Worm (Caenorhabditis elegans): Measurements from ENCODE around the gene lhfp-4.
A peak's percentile ranks its signal among the peaks of the same experiment; 100 is the strongest.

Gene lhfp-4

DNA sequence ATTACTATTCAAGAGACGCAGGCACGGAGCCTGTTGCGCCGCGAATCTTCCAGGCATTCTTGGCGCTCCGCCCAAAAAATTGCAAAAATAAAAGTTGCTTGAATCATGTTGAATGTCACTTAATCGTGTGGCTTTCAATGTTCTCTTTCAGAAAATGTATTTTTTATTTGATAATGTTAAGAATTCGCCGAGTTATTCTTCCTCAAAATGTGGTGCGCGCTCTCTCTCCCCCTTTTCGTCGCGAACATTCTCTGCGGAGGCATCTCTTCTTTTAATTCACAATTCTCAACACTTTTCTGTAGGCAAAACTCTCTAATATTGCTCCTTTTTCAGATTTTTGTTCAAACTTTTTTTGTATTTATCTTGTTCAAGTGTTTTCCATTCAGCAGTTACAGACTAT is 3.0 kb downstream of the lhfp-4 start (continued):
- peak; percentile 92 for TF ChIP-seq nhr-48 (tag; optimal IDR thresholded peaks at IDR 0.05)
- TF ChIP-seq F26F4.8 (GFP tag; conservative IDR thresholded peaks at IDR 0.05) = no peak
- TF ChIP-seq snpc-1.2 (GFP tag; IDR thresholded peaks at IDR 0.05) = peak; percentile 89
- TF ChIP-seq nhr-102 (tag; optimal IDR thresholded peaks at IDR 0.05) = peak; percentile 86
- TF ChIP-seq lsy-2 (tag; optimal IDR thresholded peaks at IDR 0.05) = peak; percentile 91 to 95
- no peak for TF ChIP-seq R02D3.7 (tag; optimal IDR thresholded peaks at IDR 0.05)
- peak; percentile 89 for TF ChIP-seq Y75B8A.6 (GFP tag; IDR thresholded peaks at IDR 0.05)
- peak; percentile 85 for TF ChIP-seq hlh-30 (tag; optimal IDR thresholded peaks at IDR 0.05; ENCODE audit: insufficient read depth)
- TF ChIP-seq lim-7 (GFP tag; IDR thresholded peaks at IDR 0.05) = no peak
- no peak for TF ChIP-seq ceh-82 (tag; optimal IDR thresholded peaks at IDR 0.05)
- TF ChIP-seq D1046.2 (GFP tag; IDR thresholded peaks at IDR 0.05) = peak; percentile 95
- peak in 1 of 2 experiments; percentile 66 for TF ChIP-seq ZK546.5 (tag; optimal IDR thresholded peaks at IDR 0.05)
- TF ChIP-seq fkh-10 (GFP tag; optimal IDR thresholded peaks at IDR 0.05) = peak; percentile 99
- peak; percentile 76 for TF ChIP-seq skn-1 (tag; optimal IDR thresholded peaks at IDR 0.05)

DNA sequence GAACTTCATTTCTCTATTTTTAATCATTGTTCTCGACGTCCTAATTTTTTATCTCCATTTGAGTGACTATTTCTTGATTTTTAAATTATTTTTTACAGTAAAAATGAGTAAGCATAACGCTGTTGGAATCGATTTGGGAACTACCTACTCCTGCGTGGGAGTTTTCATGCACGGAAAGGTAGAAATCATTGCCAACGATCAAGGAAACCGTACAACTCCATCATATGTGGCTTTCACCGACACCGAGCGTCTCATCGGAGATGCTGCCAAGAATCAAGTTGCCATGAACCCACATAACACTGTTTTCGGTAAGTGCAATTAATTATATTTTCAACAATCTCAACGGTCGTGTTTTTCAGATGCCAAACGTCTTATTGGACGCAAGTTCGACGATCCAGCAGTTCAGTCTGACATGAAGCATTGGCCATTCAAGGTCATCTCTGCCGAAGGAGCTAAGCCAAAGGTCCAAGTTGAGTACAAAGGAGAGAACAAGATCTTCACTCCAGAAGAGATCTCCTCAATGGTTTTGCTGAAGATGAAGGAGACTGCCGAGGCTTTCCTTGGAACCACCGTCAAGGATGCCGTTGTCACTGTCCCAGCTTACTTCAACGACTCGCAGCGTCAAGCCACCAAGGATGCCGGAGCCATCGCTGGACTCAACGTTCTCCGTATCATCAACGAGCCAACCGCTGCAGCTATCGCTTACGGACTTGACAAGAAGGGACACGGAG is 3.6 kb downstream of the lhfp-4 start, which contains the start of gene hsp-1:
TSS of gene hsp-1 (plus strand) at position 99 of the 731 bp plus-strand sequence.
- TF ChIP-seq madf-5 (GFP tag; IDR thresholded peaks at IDR 0.05) (no peak), arid-1 (GFP tag; conservative IDR thresholded peaks at IDR 0.05) (peak; percentile 58; the same call in 1 of the 2 replicates), vab-7 (GFP tag; IDR thresholded peaks at IDR 0.05) (peak; percentile 67; the same call in 1 of the 2 replicates), gei-8 (GFP tag; optimal IDR thresholded peaks at IDR 0.05) (no peak), nhr-6 (tag; optimal IDR thresholded peaks at IDR 0.05) (no peak), lim-7 (GFP tag; IDR thresholded peaks at IDR 0.05) (peak; percentile 74), ztf-11 (tag; optimal IDR thresholded peaks at IDR 0.05) (no peak), duxl-1 (tag; optimal IDR thresholded peaks at IDR 0.05; ENCODE audit: poor library complexity) (peak; percentile 4), tra-1 (GFP tag; IDR thresholded peaks at IDR 0.05) (no peak), lin-39 (tag; optimal IDR thresholded peaks at IDR 0.05) (no peak), lin-38 (GFP tag; IDR thresholded peaks at IDR 0.05) (no peak), egl-43 (GFP tag; IDR thresholded peaks at IDR 0.05) (peak; percentile 3; the same call in 1 of the 2 replicates), ceh-28 (tag; optimal IDR thresholded peaks at IDR 0.05) (no peak), ZK546.5 (tag; optimal IDR thresholded peaks at IDR 0.05) (no peak), fkh-10 (GFP tag; optimal IDR thresholded peaks at IDR 0.05) (no peak), snpc-4 (tag; optimal IDR thresholded peaks at IDR 0.05) (no peak), zip-11 (GFP tag; IDR thresholded peaks at IDR 0.05) (no peak), Y5F2A.4 (GFP tag; optimal IDR thresholded peaks at IDR 0.05) (no peak), ama-1 (optimal IDR thresholded peaks at IDR 0.05) (peak; percentile 82), pqm-1 (tag; optimal IDR thresholded peaks at IDR 0.05) (no peak), dmd-6 (GFP tag; IDR thresholded peaks at IDR 0.05) (no peak; the same call in 1 of the 2 replicates), ceh-20 (GFP tag; IDR thresholded peaks at IDR 0.05) (no peak; the same call in 1 of the 2 replicates), sdz-12 (GFP tag; optimal IDR thresholded peaks at IDR 0.05) (no peak), nhr-28 (tag; optimal IDR thresholded peaks at IDR 0.05) (no peak), daf-19 (GFP tag; conservative IDR thresholded peaks at IDR 0.05) (peak; percentile 54; the same call in 1 of the 2 replicates), php-3 (GFP tag; IDR thresholded peaks at IDR 0.05) (no peak), daf-12 (tag; optimal IDR thresholded peaks at IDR 0.05) (no peak), snpc-1.2 (GFP tag; IDR thresholded peaks at IDR 0.05) (0 out of 2 replicates have a peak, but pooled peaks have one; percentile 70), daf-16 (GFP tag; optimal IDR thresholded peaks at IDR 0.05) (peak in 1 of 2 experiments; percentile 2), daf-16 (tag; optimal IDR thresholded peaks at IDR 0.05) (no peak), spr-1 (tag; optimal IDR thresholded peaks at IDR 0.05) (no peak), aha-1 (tag) (peak; percentile 96), nhr-41 (GFP tag; IDR thresholded peaks at IDR 0.05) (no peak), madf-9 (GFP tag; conservative IDR thresholded peaks at IDR 0.05) (no peak), nhr-11 (tag; optimal IDR thresholded peaks at IDR 0.05) (no peak), mdt-29 (GFP tag; IDR thresholded peaks at IDR 0.05) (0 out of 2 replicates have a peak, but pooled peaks have one; percentile 35), F37D6.2 (tag; optimal IDR thresholded peaks at IDR 0.05) (no peak), fos-1 (tag; optimal IDR thresholded peaks at IDR 0.05) (no peak), attf-4 (tag; optimal IDR thresholded peaks at IDR 0.05) (no peak), nhr-111 (GFP tag; optimal IDR thresholded peaks at IDR 0.05) (no peak)
